Fruit fly (Drosophila melanogaster): Measurements from ENCODE around the gene CG44098.
A peak's percentile ranks its signal among the peaks of the same experiment; 100 is the strongest.

Gene CG44098

dm6 chr3R:4749735-4750134 is 23.3 kb downstream of the CG44098 start, which contains the start of gene atms (continued):
- TF ChIP-seq CG6272 (GFP tag; IDR thresholded peaks at IDR 0.05) (no peak), CG9932 (GFP tag; IDR thresholded peaks at IDR 0.05) (no peak), CG8290 (GFP tag; optimal IDR thresholded peaks at IDR 0.05) (no peak), CG8290 (tag; optimal IDR thresholded peaks at IDR 0.05) (no peak), Stat92E (GFP tag; optimal IDR thresholded peaks at IDR 0.05) (peak in 1 of 3 experiments; percentile 8), Poxn (GFP tag; IDR thresholded peaks at IDR 0.05) (no peak), Trl (optimal IDR thresholded peaks at IDR 0.05) (peak in 1 of 2 experiments; percentile 12), Trl (GFP tag; optimal IDR thresholded peaks at IDR 0.05) (no peak), CG16813 (GFP tag; IDR thresholded peaks at IDR 0.05; ENCODE audit: partially characterized antibody) (no peak), ken (GFP tag; IDR thresholded peaks at IDR 0.05) (no peak), sens (GFP tag) (peak; percentile 36), disco-r (GFP tag; optimal IDR thresholded peaks at IDR 0.05) (no peak), jumu (GFP tag; optimal IDR thresholded peaks at IDR 0.05) (no peak), Lhr (GFP tag; optimal IDR thresholded peaks at IDR 0.05) (no peak), fd96Cb (tag; optimal IDR thresholded peaks at IDR 0.05) (no peak), CG5245 (GFP tag; optimal IDR thresholded peaks at IDR 0.05) (no peak), chn (GFP tag; optimal IDR thresholded peaks at IDR 0.05) (no peak)

DNA sequence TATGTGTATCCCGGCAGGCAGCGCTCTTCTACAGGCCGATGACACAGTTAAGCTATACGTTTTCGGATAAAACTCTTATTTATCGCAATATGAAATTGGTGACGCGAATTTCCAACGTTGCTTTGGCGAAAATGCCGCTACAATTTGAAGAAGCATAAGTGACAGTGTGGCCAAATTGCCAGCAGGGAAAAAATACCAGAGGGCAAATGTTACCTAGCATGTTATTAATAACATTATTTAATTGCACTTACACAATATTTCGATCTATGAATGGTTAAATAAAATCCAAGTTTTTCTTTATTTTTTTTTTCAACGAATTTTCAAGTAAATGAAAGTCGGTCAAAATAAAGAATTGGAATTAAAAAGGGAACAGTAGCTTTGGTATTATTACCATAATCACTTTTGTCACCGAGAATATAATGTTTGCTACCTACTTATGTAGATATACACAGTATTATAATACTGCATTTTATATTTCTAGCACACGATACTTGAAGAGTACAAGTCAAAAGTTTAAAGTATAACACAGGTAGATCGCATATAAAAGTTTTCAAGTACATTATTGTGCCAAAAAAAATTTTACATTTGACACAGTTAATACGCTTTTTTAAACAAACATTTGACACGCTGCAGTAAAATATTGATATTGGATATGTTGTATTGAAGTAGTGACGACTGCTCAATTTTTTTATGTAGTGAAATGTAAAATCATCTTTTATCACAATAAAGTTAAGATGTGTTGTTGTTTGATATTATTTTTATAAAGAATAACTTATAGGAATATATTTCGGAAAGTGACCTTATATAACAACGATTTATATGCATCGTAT is 23.9 kb downstream of the CG44098 start, which contains the start of gene tacc:
TSS of gene tacc (minus strand) at position 169 of the 830 bp plus-strand sequence.
- TF ChIP-seq nerfin-1 (tag; optimal IDR thresholded peaks at IDR 0.05) (peak; percentile 3), CG12659 (GFP tag; optimal IDR thresholded peaks at IDR 0.05) (peak; percentile 28), trem (tag; optimal IDR thresholded peaks at IDR 0.05) (peak; percentile 8), slp2 (GFP tag; optimal IDR thresholded peaks at IDR 0.05) (no peak), CG30020 (tag; optimal IDR thresholded peaks at IDR 0.05) (peak; percentile 15), CG14710 (tag; optimal IDR thresholded peaks at IDR 0.05) (peak; percentile 38), knrl (GFP tag; IDR thresholded peaks at IDR 0.05; ENCODE audit: partially characterized antibody) (peak; percentile 35; the same call in 1 of the 3 replicates), amos (GFP tag; IDR thresholded peaks at IDR 0.05; ENCODE audit: partially characterized antibody) (peak; percentile 41), mirr (GFP tag; optimal IDR thresholded peaks at IDR 0.05) (no peak), Bdp1 (GFP tag; optimal IDR thresholded peaks at IDR 0.05) (no peak), Hr51 (GFP tag; optimal IDR thresholded peaks at IDR 0.05) (no peak), CG8281 (tag; optimal IDR thresholded peaks at IDR 0.05) (peak; percentile 99), CG10267 (tag; optimal IDR thresholded peaks at IDR 0.05) (peak; percentile 47), pzg (GFP tag; optimal IDR thresholded peaks at IDR 0.05) (peak; percentile 45), CG2199 (GFP tag; IDR thresholded peaks at IDR 0.05) (peak; percentile 88; the same call in 2 of the 3 replicates), Med (GFP tag) (peak; percentile 79), E2f2 (GFP tag; IDR thresholded peaks at IDR 0.05) (peak; percentile 84), exex (tag; optimal IDR thresholded peaks at IDR 0.05) (no peak), ttk (GFP tag; IDR thresholded peaks at IDR 0.05) (no peak), Pdp1 (GFP tag; optimal IDR thresholded peaks at IDR 0.05) (peak in 1 of 2 experiments; percentile 94), CG2116 (GFP tag; optimal IDR thresholded peaks at IDR 0.05) (peak; percentile 33), phol (tag; optimal IDR thresholded peaks at IDR 0.05) (peak; percentile 10), Ets97D (GFP tag; optimal IDR thresholded peaks at IDR 0.05) (peak; percentile 9), CG3995 (GFP tag; optimal IDR thresholded peaks at IDR 0.05) (peak; percentile 77), bab2 (GFP tag; optimal IDR thresholded peaks at IDR 0.05) (no peak), MBD-R2 (GFP tag; IDR thresholded peaks at IDR 0.05) (peak; percentile 23; the same call in 1 of the 2 replicates), stwl (tag; optimal IDR thresholded peaks at IDR 0.05) (peak; percentile 47), gfzf (GFP tag; optimal IDR thresholded peaks at IDR 0.05) (peak; percentile 80), CG16813 (GFP tag; IDR thresholded peaks at IDR 0.05; ENCODE audit: partially characterized antibody) (peak; percentile 30; the same call in 1 of the 3 replicates), CG17361 (GFP tag; IDR thresholded peaks at IDR 0.05) (peak; percentile 40; the same call in 2 of the 3 replicates), CTCF (GFP tag; optimal IDR thresholded peaks at IDR 0.05) (peak; percentile 81), Dll (GFP tag; IDR thresholded peaks at IDR 0.05; ENCODE audit: partially characterized antibody) (0 out of 4 replicates have a peak, but pooled peaks have one; percentile 31), Dp (GFP tag; optimal IDR thresholded peaks at IDR 0.05) (peak; percentile 79)
